Worm (Caenorhabditis elegans) whole organism, L3 larva: ENCODE measurements around the gene K09F5.4.

ENCODE experiments used
- egl-27 ChIP-seq: sonication (generic microtip); optimal IDR thresholded peaks from 4 replicates; lab custom pipeline; 2017; ENCODE audit warnings: missing biosample characterization, missing genetic modification reagents, missing genetic modification characterization
- snpc-4 ChIP-seq: fragments of 150-350 bp; optimal IDR thresholded peaks from 2 replicates; lab custom pipeline; 2014; ENCODE audit warnings: missing biosample characterization, missing genetic modification characterization
- unc-39 ChIP-seq: sonication (generic microtip); optimal IDR thresholded peaks from 4 replicates; lab custom pipeline; 2017; ENCODE audit warnings: missing biosample characterization, missing genetic modification characterization

DNA sequence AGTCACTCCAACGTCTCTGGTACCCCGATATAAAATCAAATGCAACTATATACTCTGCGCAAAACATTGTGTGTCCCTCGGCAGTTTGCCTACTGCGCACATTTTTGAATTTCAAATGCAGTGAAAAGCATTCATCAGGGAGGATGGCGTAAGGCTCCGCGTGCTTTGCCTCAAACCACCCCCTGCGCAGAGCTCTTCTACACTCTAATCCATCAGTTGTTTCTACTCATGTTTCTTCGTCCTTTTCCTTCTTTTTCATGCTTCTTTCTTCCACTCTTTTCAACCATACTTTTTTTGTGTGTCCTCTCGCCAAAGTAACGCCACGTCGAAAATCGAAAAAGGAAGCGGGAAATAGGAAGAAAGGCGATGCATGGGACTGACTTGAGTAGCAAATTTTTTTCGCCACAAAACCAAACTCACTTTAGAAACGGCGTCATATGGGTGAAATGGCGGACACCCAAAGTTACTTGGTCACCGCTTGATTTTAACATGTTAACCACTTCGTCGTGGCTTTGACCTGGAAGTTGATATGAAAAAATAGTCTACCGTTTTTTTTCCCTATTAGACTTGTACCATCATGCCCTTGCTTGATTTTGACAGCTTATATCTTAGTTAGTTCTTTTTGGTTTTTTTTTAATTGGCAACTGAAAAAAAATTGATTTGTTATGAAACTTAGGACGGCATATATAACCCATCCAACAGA is 32.0 kb downstream of the K09F5.4 start:
- TF ChIP-seq unc-39 (tag; lab: Kevin White, UChicago): no peak
- no peak for TF ChIP-seq egl-27
- peak; percentile 4 for TF ChIP-seq snpc-4 (tag; lab: Kevin White, UChicago)
